Worm (Caenorhabditis elegans) whole organism, L4 larva: ENCODE measurements around the gene T09F5.2.

Source experiments
- F44E2.7 ChIP-seq: fragments of 200-800 bp; sonication (Bioruptor generic); IDR thresholded peaks from 2 replicates; pipeline ENCODE4 v2.1.2; 2022; ENCODE audit warnings: missing genetic modification characterization, missing compliant biosample characterization
- T26A8.4 ChIP-seq: fragments of 200-800 bp; sonication (Bioruptor generic); IDR thresholded peaks from 2 replicates; pipeline ENCODE4 v1.3.6; 2022; ENCODE audit warnings: missing genetic modification characterization, missing compliant biosample characterization
- Y5F2A.4 ChIP-seq: fragments of 200-800 bp; sonication (Bioruptor generic); optimal IDR thresholded peaks from 2 replicates; lab custom pipeline; 2018; ENCODE audit warnings: mild to moderate bottlenecking, missing genetic modification characterization, missing compliant biosample characterization
- ZK337.2 ChIP-seq: fragments of 200-800 bp; sonication (Bioruptor generic); IDR thresholded peaks from 2 replicates; pipeline ENCODE4 v1.3.6; 2022; ENCODE audit warnings: missing genetic modification reagents, missing genetic modification characterization, missing compliant biosample characterization
- ceh-20 ChIP-seq: fragments of 200-800 bp; sonication (Bioruptor generic); IDR thresholded peaks from 2 replicates; pipeline ENCODE4 v1.3.6; 2022; ENCODE audit warnings: missing genetic modification reagents, missing genetic modification characterization, missing compliant biosample characterization
- ceh-28 ChIP-seq: fragments of 150-350 bp; optimal IDR thresholded peaks from 2 replicates; lab custom pipeline; 2014; ENCODE audit warnings: missing biosample characterization, missing genetic modification reagents, missing genetic modification characterization
- ceh-44 ChIP-seq: fragments of 200-800 bp; sonication (Bioruptor generic); IDR thresholded peaks from 2 replicates; pipeline ENCODE4 v1.3.6; 2022; ENCODE audit warnings: missing genetic modification reagents, missing genetic modification characterization, missing compliant biosample characterization
- ceh-62 ChIP-seq: sonication (generic microtip); optimal IDR thresholded peaks from 2 replicates; lab custom pipeline; 2017; ENCODE audit warnings: missing biosample characterization, missing genetic modification characterization
- ceh-82 ChIP-seq: sonication (generic microtip); optimal IDR thresholded peaks from 2 replicates; lab custom pipeline; 2017; ENCODE audit warnings: missing biosample characterization, missing genetic modification characterization
- cey-2 ChIP-seq: sonication (generic microtip); optimal IDR thresholded peaks from 3 replicates; lab custom pipeline; 2017; ENCODE audit warnings: missing genetic modification characterization, mild to moderate bottlenecking, missing compliant biosample characterization, antibody characterized with exemption, borderline replicate concordance; ENCODE audit not compliant: insufficient read depth
- dmd-6 ChIP-seq: fragments of 200-800 bp; sonication (Bioruptor generic); IDR thresholded peaks from 2 replicates; pipeline ENCODE4 v1.3.6; 2022; ENCODE audit warnings: missing genetic modification reagents, missing genetic modification characterization, missing compliant biosample characterization
- dmd-8 ChIP-seq: fragments of 200-800 bp; sonication (Bioruptor generic); IDR thresholded peaks from 2 replicates; pipeline ENCODE4 v1.3.6; 2022; ENCODE audit warnings: missing genetic modification characterization, missing compliant biosample characterization
- dmd-9 ChIP-seq: fragments of 200-800 bp; sonication (Bioruptor generic); IDR thresholded peaks from 2 replicates; pipeline ENCODE4 v1.3.6; 2022; ENCODE audit warnings: missing genetic modification reagents, missing genetic modification characterization, missing compliant biosample characterization
- egl-43 ChIP-seq: fragments of 200-800 bp; sonication (Bioruptor generic); IDR thresholded peaks from 2 replicates; pipeline ENCODE4 v1.3.6; 2022; ENCODE audit warnings: missing genetic modification reagents, missing genetic modification characterization, missing compliant biosample characterization
- gei-8 ChIP-seq: fragments of 200-800 bp; sonication (Bioruptor generic); optimal IDR thresholded peaks from 2 replicates; lab custom pipeline; 2018; ENCODE audit warnings: mild to moderate bottlenecking, missing genetic modification characterization, missing compliant biosample characterization
- hlh-30 ChIP-seq: sonication (generic microtip); optimal IDR thresholded peaks from 2 replicates; lab custom pipeline; 2017; ENCODE audit warnings: antibody characterized with exemption, mild to moderate bottlenecking, missing genetic modification characterization, missing compliant biosample characterization; ENCODE audit not compliant: insufficient read depth
- hmg-1.1 ChIP-seq: fragments of 200-800 bp; sonication (Bioruptor generic); IDR thresholded peaks from 2 replicates; pipeline ENCODE4 v1.3.6; 2022; ENCODE audit warnings: missing genetic modification reagents, missing genetic modification characterization, missing compliant biosample characterization
- lim-7 ChIP-seq: fragments of 200-800 bp; sonication (Bioruptor generic); IDR thresholded peaks from 2 replicates; pipeline ENCODE4 v1.3.6; 2022; ENCODE audit warnings: missing genetic modification characterization, missing compliant biosample characterization
- lin-15B ChIP-seq: fragments of 150-350 bp; sonication (generic microtip); optimal IDR thresholded peaks from 3 replicates; lab custom pipeline; 2014; ENCODE audit warnings: missing biosample characterization, missing genetic modification characterization
- lsy-2 ChIP-seq, 2 experiments: fragments of 150-350 bp in 1 of 2; sonication (generic microtip) in 1 of 2; optimal IDR thresholded peaks; 2 replicates each; lab custom pipeline; 2014 to 2017; ENCODE audit warnings: missing biosample characterization in 2 of 2, missing genetic modification characterization in 2 of 2
- madf-5 ChIP-seq, 2 experiments: fragments of 200-800 bp; sonication (Bioruptor generic); IDR thresholded peaks; 2 replicates each; pipeline ENCODE4 v1.3.6; 2022; ENCODE audit warnings: missing compliant biosample characterization in 2 of 2, missing genetic modification characterization in 2 of 2
- mdl-1 ChIP-seq, 2 experiments: fragments of 150-350 bp in 1 of 2; sonication (generic microtip) in 1 of 2; optimal IDR thresholded peaks; 2 replicates each; lab custom pipeline; 2014 to 2017; ENCODE audit warnings: missing biosample characterization in 2 of 2, missing genetic modification characterization in 2 of 2
- mes-2 ChIP-seq: sonication (generic microtip); optimal IDR thresholded peaks from 2 replicates; lab custom pipeline; 2016; ENCODE audit warnings: missing genotype, mild to moderate bottlenecking, missing genetic modification characterization, missing compliant biosample characterization; ENCODE audit not compliant: poor library complexity, severe bottlenecking
- nhr-10 ChIP-seq: fragments of 150-350 bp; optimal IDR thresholded peaks from 2 replicates; lab custom pipeline; 2014; ENCODE audit warnings: missing biosample characterization, missing genetic modification characterization
- nhr-237 ChIP-seq: sonication (generic microtip); optimal IDR thresholded peaks from 2 replicates; lab custom pipeline; 2017; ENCODE audit warnings: missing biosample characterization, missing genetic modification characterization
- nhr-25 ChIP-seq: sonication (generic microtip); optimal IDR thresholded peaks from 2 replicates; lab custom pipeline; 2017; ENCODE audit warnings: missing genetic modification characterization, mild to moderate bottlenecking, missing compliant biosample characterization, antibody characterized with exemption, moderate library complexity, borderline replicate concordance; ENCODE audit not compliant: insufficient read depth
- nhr-41 ChIP-seq: fragments of 200-800 bp; sonication (Bioruptor generic); IDR thresholded peaks from 2 replicates; pipeline ENCODE4 v1.3.6; 2022; ENCODE audit warnings: missing genetic modification reagents, missing genetic modification characterization, missing compliant biosample characterization
- nhr-42 ChIP-seq: fragments of 200-800 bp; sonication (Bioruptor generic); IDR thresholded peaks from 2 replicates; pipeline ENCODE4 v1.3.6; 2022; ENCODE audit warnings: missing genetic modification characterization, missing compliant biosample characterization
- nhr-48 ChIP-seq: sonication (generic microtip); optimal IDR thresholded peaks from 2 replicates; lab custom pipeline; 2016; ENCODE audit warnings: mild to moderate bottlenecking, missing genetic modification characterization, missing compliant biosample characterization
- php-3 ChIP-seq: fragments of 200-800 bp; sonication (Bioruptor generic); IDR thresholded peaks from 2 replicates; pipeline ENCODE4 v1.3.6; 2022; ENCODE audit warnings: missing genetic modification reagents, missing genetic modification characterization, missing compliant biosample characterization
- skn-1 ChIP-seq: fragments of 150-350 bp; optimal IDR thresholded peaks from 2 replicates; lab custom pipeline; 2014; ENCODE audit warnings: missing biosample characterization, missing genetic modification characterization
- tra-1 ChIP-seq: fragments of 200-800 bp; sonication (Bioruptor generic); IDR thresholded peaks from 2 replicates; pipeline ENCODE4 v1.3.6; 2022; ENCODE audit warnings: missing genetic modification reagents, missing genetic modification characterization, missing compliant biosample characterization
- vab-7 ChIP-seq: fragments of 200-800 bp; sonication (Bioruptor generic); IDR thresholded peaks from 2 replicates; pipeline ENCODE4 v1.3.6; 2022; ENCODE audit warnings: missing genetic modification reagents, missing genetic modification characterization, missing compliant biosample characterization
- zip-2 ChIP-seq: fragments of 150-350 bp; optimal IDR thresholded peaks from 2 replicates; lab custom pipeline; 2014; ENCODE audit warnings: missing biosample characterization, missing genetic modification characterization
- ztf-11 ChIP-seq: fragments of 150-350 bp; optimal IDR thresholded peaks from 2 replicates; lab custom pipeline; 2014; ENCODE audit warnings: missing biosample characterization, missing genetic modification characterization

The T09F5.2 gene

ce11 chrV:15150661-15151060, at the start of gene T09F5.2:
TSS of gene T09F5.2 (plus strand) at chrV:15150961.
- TF ChIP-seq gei-8 (no peak), hlh-30 (tag; lab: Kevin White, UChicago) (no peak)

ce11 chrV:15105893-15106598, 44.7 kb upstream of the T09F5.2 start, which contains the start of gene C01G10.14:
TSS of gene C01G10.14 (minus strand) at chrV:15105943.
- TF ChIP-seq hmg-1.1 (GFP tag; lab: Robert Waterston, UW) (peak; percentile 21; the same call in 1 of the 2 replicates), ceh-44 (0 out of 2 replicates have a peak, but pooled peaks have one; percentile 37), egl-43 (GFP tag; lab: Robert Waterston, UW) (0 out of 2 replicates have a peak, but pooled peaks have one; percentile 14), dmd-8 (GFP tag; lab: Robert Waterston, UW) (0 out of 2 replicates have a peak, but pooled peaks have one; percentile 58), lim-7 (peak; percentile 67)

DNA sequence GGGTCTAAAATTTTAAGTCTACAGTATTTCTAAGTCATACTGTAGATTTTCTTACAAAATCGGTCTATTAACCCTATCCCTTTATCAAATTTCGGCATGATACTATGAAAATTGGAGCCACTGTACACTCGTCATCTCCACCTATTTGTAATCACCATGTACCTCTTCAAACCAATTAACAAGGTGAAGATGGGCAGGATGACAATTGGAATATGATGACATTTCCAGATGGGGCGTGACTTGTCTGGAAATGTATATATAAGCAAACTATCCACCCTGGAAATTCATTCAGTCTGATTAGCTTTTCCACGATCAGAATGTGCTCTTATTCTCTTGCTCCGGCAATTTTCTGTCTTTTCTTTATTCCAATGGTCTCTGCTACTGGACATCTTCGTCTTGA, 41.5 kb upstream of the T09F5.2 start, which contains the start of gene Y75B12A.2:
Y75B12A.2 (plus strand) TSS at position 301 of the 400 bp plus-strand sequence.
- no peak for TF ChIP-seq madf-5 (GFP tag; IDR thresholded peaks at IDR 0.05; lab: Robert Waterston, UW)

- no peak for TF ChIP-seq vab-7
- TF ChIP-seq ceh-20 (GFP tag; lab: Robert Waterston, UW) = no peak
- TF ChIP-seq php-3 (GFP tag; lab: Robert Waterston, UW) = no peak
- TF ChIP-seq lsy-2 (tag; optimal IDR thresholded peaks at IDR 0.05; lab: Kevin White, UChicago) = no peak
- TF ChIP-seq nhr-25 (tag; lab: Kevin White, UChicago) = no peak
- TF ChIP-seq ZK337.2 (GFP tag; lab: Robert Waterston, UW) = no peak
- no peak for TF ChIP-seq nhr-10
- TF ChIP-seq ceh-62 (tag; lab: Kevin White, UChicago) = no peak
- no peak for TF ChIP-seq ceh-28
- no peak for TF ChIP-seq ceh-82
- no peak for TF ChIP-seq skn-1
- TF ChIP-seq F44E2.7 (GFP tag; lab: Robert Waterston, UW) = no peak
- no peak for TF ChIP-seq nhr-41 (GFP tag; lab: Robert Waterston, UW)
- no peak for TF ChIP-seq cey-2 (tag; lab: Kevin White, UChicago)
- TF ChIP-seq, all 104 proteins: peak for 0
Observed at ce11 chrV:15111660-15112059, 39.1 kb upstream of the T09F5.2 start, which contains the start of gene T01G5.7. TSS of gene T01G5.7 (plus strand) at chrV:15111960.

- TF ChIP-seq ceh-20 (GFP tag; lab: Robert Waterston, UW) = no peak
- no peak for TF ChIP-seq php-3 (GFP tag; lab: Robert Waterston, UW)
- TF ChIP-seq dmd-9 (GFP tag; lab: Robert Waterston, UW) = no peak
- TF ChIP-seq T26A8.4 (GFP tag; lab: Robert Waterston, UW) = no peak
- TF ChIP-seq zip-2 = no peak
- no peak for TF ChIP-seq hmg-1.1 (GFP tag; lab: Robert Waterston, UW)
- no peak for TF ChIP-seq ztf-11 (tag; lab: Kevin White, UChicago)
- TF ChIP-seq madf-5 (GFP tag; IDR thresholded peaks at IDR 0.05; lab: Robert Waterston, UW) = no peak
- no peak for TF ChIP-seq nhr-237
- TF ChIP-seq Y5F2A.4 (GFP tag; lab: Kevin White, UChicago) = no peak
- TF ChIP-seq dmd-6 (GFP tag; lab: Robert Waterston, UW) = no peak
- TF ChIP-seq nhr-48 (tag; lab: Kevin White, UChicago) = no peak
- no peak for TF ChIP-seq nhr-42 (GFP tag; lab: Robert Waterston, UW)
- no peak for TF ChIP-seq tra-1 (GFP tag; lab: Robert Waterston, UW)
- no peak for TF ChIP-seq lin-15B
- no peak for TF ChIP-seq mdl-1 (tag; optimal IDR thresholded peaks at IDR 0.05; lab: Kevin White, UChicago)
- no peak for TF ChIP-seq mes-2 (tag; lab: Kevin White, UChicago)
- TF ChIP-seq gei-8 = no peak
Observed at ce11 chrV:15113992-15114391, 36.8 kb upstream of the T09F5.2 start, which contains the start of gene T01G5.6. TSS of gene T01G5.6 (minus strand) at chrV:15114092.
